Fruit fly (Drosophila melanogaster): ENCODE measurements around the gene FoxP.
A peak's percentile ranks its signal among the peaks of the same experiment; 100 is the strongest.

FoxP gene

DNA sequence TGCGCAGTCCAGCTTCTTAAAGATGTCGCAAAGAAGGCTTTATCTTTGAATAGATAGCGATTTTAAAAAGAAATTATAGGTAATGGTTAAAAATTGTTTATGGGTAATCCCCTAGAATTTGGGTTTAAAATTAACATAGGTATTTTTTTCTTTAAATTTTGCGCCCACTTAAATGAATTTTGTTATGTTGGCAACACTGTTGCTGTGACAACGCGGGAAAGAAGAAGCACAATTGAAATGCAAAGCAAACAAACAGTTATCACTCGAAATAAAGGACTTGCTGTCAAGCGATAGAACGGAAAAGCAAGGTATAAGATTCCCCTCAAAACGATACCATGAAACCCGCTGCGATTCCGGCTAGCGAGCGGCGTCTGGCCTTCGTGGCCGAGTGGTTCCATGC lies 50.9 kb downstream of the FoxP start, which contains the start of gene nmdyn-D7 (continued):
- TF ChIP-seq Dll (GFP tag; IDR thresholded peaks at IDR 0.05; ENCODE audit: partially characterized antibody) (0 out of 4 replicates have a peak, but pooled peaks have one; percentile 42), gfzf (GFP tag; optimal IDR thresholded peaks at IDR 0.05) (peak; percentile 45), CG15073 (GFP tag; optimal IDR thresholded peaks at IDR 0.05) (no peak), CG1792 (GFP tag; optimal IDR thresholded peaks at IDR 0.05) (no peak), Med (GFP tag) (peak; percentile 64), klu (GFP tag; IDR thresholded peaks at IDR 0.05) (no peak), bigmax (GFP tag; optimal IDR thresholded peaks at IDR 0.05) (peak; percentile 34), CG17186 (GFP tag; optimal IDR thresholded peaks at IDR 0.05) (peak; percentile 23), CG3995 (GFP tag; optimal IDR thresholded peaks at IDR 0.05) (peak; percentile 57), Dp (GFP tag; optimal IDR thresholded peaks at IDR 0.05) (peak; percentile 93)

DNA sequence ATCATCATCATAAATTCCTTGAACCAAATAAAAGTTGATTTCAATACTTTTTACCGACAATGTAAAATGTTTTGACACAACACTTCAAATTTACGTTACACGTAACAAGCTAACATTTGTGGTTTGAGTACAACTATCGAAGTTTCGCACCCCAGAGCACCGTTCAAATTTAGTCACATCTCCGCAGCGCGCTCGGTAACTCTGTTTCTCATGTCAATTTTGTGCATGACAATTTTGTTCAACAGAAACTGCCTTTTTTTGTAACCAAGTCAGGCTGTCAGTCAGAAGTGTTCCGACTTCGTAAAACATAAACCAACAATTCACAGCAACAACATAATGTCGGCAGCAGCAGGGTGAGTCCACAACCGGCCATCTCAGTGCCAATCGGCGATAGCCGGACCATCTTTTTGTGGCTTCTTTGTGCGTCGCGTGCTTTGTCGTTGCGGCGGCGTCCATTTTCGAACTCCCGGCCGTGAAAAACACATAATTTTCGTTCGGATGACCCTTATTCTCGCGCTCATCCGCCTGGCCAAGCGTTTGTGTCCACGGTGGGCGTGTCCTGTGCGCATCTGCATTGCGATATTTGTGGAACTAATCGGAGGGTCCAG lies 52.8 kb downstream of the FoxP start, which contains the start of gene p23:
Gene p23 (plus strand): TSS at position 194 of the 608 bp plus-strand sequence.
- TF ChIP-seq CG31224 (GFP tag; IDR thresholded peaks at IDR 0.05): no peak
- TF ChIP-seq pho (GFP tag; optimal IDR thresholded peaks at IDR 0.05): peak; percentile 24
- TF ChIP-seq CG10267 (tag; optimal IDR thresholded peaks at IDR 0.05): peak; percentile 45
- TF ChIP-seq CG2116 (GFP tag; optimal IDR thresholded peaks at IDR 0.05): peak; percentile 1
- TF ChIP-seq tup (GFP tag; optimal IDR thresholded peaks at IDR 0.05): no peak
- no peak for TF ChIP-seq Adf1 (GFP tag; IDR thresholded peaks at IDR 0.05)
- TF ChIP-seq CG32767 (GFP tag; IDR thresholded peaks at IDR 0.05): no peak
- TF ChIP-seq Doc2 (GFP tag; IDR thresholded peaks at IDR 0.05): no peak
- TF ChIP-seq cato (GFP tag; optimal IDR thresholded peaks at IDR 0.05; ENCODE audit: borderline replicate concordance): no peak
- no peak for TF ChIP-seq CG30403 (GFP tag; optimal IDR thresholded peaks at IDR 0.05)
- TF ChIP-seq CG6254 (GFP tag; optimal IDR thresholded peaks at IDR 0.05): no peak
- no peak for TF ChIP-seq CG17912 (GFP tag; optimal IDR thresholded peaks at IDR 0.05)
- TF ChIP-seq CG14667 (GFP tag; IDR thresholded peaks at IDR 0.05): no peak
- no peak for TF ChIP-seq h (optimal IDR thresholded peaks at IDR 0.05)
- TF ChIP-seq HLH3B (GFP tag; IDR thresholded peaks at IDR 0.05): no peak
- no peak for TF ChIP-seq ato (GFP tag; IDR thresholded peaks at IDR 0.05; ENCODE audit: partially characterized antibody)
- no peak for TF ChIP-seq CG33557 (GFP tag; optimal IDR thresholded peaks at IDR 0.05)
- TF ChIP-seq CG12299 (tag; optimal IDR thresholded peaks at IDR 0.05): no peak
- no peak for TF ChIP-seq otp (GFP tag; IDR thresholded peaks at IDR 0.05)
- TF ChIP-seq sens-2 (GFP tag; IDR thresholded peaks at IDR 0.05): no peak
- no peak for TF ChIP-seq CG5953 (GFP tag; IDR thresholded peaks at IDR 0.05)
- peak in 1 of 2 experiments; percentile 17 for TF ChIP-seq dpn (GFP tag; optimal IDR thresholded peaks at IDR 0.05)
- no peak for TF ChIP-seq CG12071 (GFP tag; optimal IDR thresholded peaks at IDR 0.05)
- TF ChIP-seq fd3F (GFP tag; optimal IDR thresholded peaks at IDR 0.05): no peak
- no peak for TF ChIP-seq vfl (GFP tag; optimal IDR thresholded peaks at IDR 0.05)
- TF ChIP-seq ash1 (GFP tag; optimal IDR thresholded peaks at IDR 0.05): no peak
- no peak for TF ChIP-seq CG18619 (GFP tag; optimal IDR thresholded peaks at IDR 0.05)
- TF ChIP-seq CG4328 (GFP tag; optimal IDR thresholded peaks at IDR 0.05): no peak
- no peak for TF ChIP-seq Tbp (GFP tag; optimal IDR thresholded peaks at IDR 0.05)
- peak; percentile 81 for TF ChIP-seq CG4617 (GFP tag; optimal IDR thresholded peaks at IDR 0.05; ENCODE audit: borderline replicate concordance)
- TF ChIP-seq run (tag; optimal IDR thresholded peaks at IDR 0.05): no peak
- TF ChIP-seq CG16863 (GFP tag; optimal IDR thresholded peaks at IDR 0.05): no peak
- TF ChIP-seq CG13296 (GFP tag; optimal IDR thresholded peaks at IDR 0.05): no peak
- TF ChIP-seq sima (GFP tag; optimal IDR thresholded peaks at IDR 0.05): no peak
- TF ChIP-seq CG16815 (GFP tag; optimal IDR thresholded peaks at IDR 0.05): no peak
- TF ChIP-seq CG10274 (GFP tag; optimal IDR thresholded peaks at IDR 0.05): no peak
- peak; percentile 66 for TF ChIP-seq CG12659 (GFP tag; optimal IDR thresholded peaks at IDR 0.05)
- TF ChIP-seq CG8478 (optimal IDR thresholded peaks at IDR 0.05): no peak
- TF ChIP-seq CG15073 (GFP tag; optimal IDR thresholded peaks at IDR 0.05): no peak
- no peak for TF ChIP-seq Spps (tag; optimal IDR thresholded peaks at IDR 0.05)
- no peak for TF ChIP-seq dan (GFP tag; IDR thresholded peaks at IDR 0.05)
